Worm (Caenorhabditis elegans): ENCODE measurements around the gene srj-49.

Gene srj-49

ce11 chrV:2883097-2883496, 35.0 kb upstream of the srj-49 start:
- TF ChIP-seq sea-1 (GFP tag; conservative IDR thresholded peaks at IDR 0.05) (no peak), hmbx-1 (tag; optimal IDR thresholded peaks at IDR 0.05) (no peak), ceh-36 (tag; optimal IDR thresholded peaks at IDR 0.05) (no peak), ceh-13 (GFP tag; optimal IDR thresholded peaks at IDR 0.05) (no peak), F13C5.2 (tag; optimal IDR thresholded peaks at IDR 0.05) (no peak), flt-1 (GFP tag; IDR thresholded peaks at IDR 0.05) (no peak), tbx-11 (GFP tag; IDR thresholded peaks at IDR 0.05) (no peak), hmg-4 (GFP tag; optimal IDR thresholded peaks at IDR 0.05) (no peak), scrt-1 (GFP tag; IDR thresholded peaks at IDR 0.05) (no peak), aly-1 (tag; optimal IDR thresholded peaks at IDR 0.05) (no peak), tbx-37 (GFP tag; conservative IDR thresholded peaks at IDR 0.05) (no peak), pes-1 (GFP tag; IDR thresholded peaks at IDR 0.05) (no peak), B0310.2 (tag; optimal IDR thresholded peaks at IDR 0.05) (no peak), ets-7 (tag; optimal IDR thresholded peaks at IDR 0.05) (no peak), hnd-1 (tag; optimal IDR thresholded peaks at IDR 0.05) (no peak), tra-4 (tag; optimal IDR thresholded peaks at IDR 0.05) (no peak), ama-1 (optimal IDR thresholded peaks at IDR 0.05) (no peak)

- no peak for TF ChIP-seq ceh-36 (tag; optimal IDR thresholded peaks at IDR 0.05)
- no peak for TF ChIP-seq ama-1 (optimal IDR thresholded peaks at IDR 0.05)
- TF ChIP-seq ets-7 (tag; optimal IDR thresholded peaks at IDR 0.05): no peak
- TF ChIP-seq sea-1 (GFP tag; conservative IDR thresholded peaks at IDR 0.05): no peak
- TF ChIP-seq flt-1 (GFP tag; IDR thresholded peaks at IDR 0.05): no peak
- no peak for TF ChIP-seq pes-1 (GFP tag; IDR thresholded peaks at IDR 0.05)
- TF ChIP-seq aly-1 (tag; optimal IDR thresholded peaks at IDR 0.05): no peak
Measured at ce11 chrV:2881565-2881964, 33.4 kb upstream of the srj-49 start.

ce11 chrV:2881016-2881415, 32.9 kb upstream of the srj-49 start, which contains the start of gene ifc-1:
Gene ifc-1 (plus strand): TSS chrV:2881393.
- TF ChIP-seq tbx-11 (GFP tag; IDR thresholded peaks at IDR 0.05) (no peak), tra-4 (tag; optimal IDR thresholded peaks at IDR 0.05) (no peak), tbx-37 (GFP tag; conservative IDR thresholded peaks at IDR 0.05) (no peak), ama-1 (optimal IDR thresholded peaks at IDR 0.05) (no peak), F13C5.2 (tag; optimal IDR thresholded peaks at IDR 0.05) (no peak), ets-7 (tag; optimal IDR thresholded peaks at IDR 0.05) (no peak), aly-1 (tag; optimal IDR thresholded peaks at IDR 0.05) (no peak), ceh-36 (tag; optimal IDR thresholded peaks at IDR 0.05) (no peak)

ce11 chrV:2880356-2880755, 32.2 kb upstream of the srj-49 start:
- no peak for TF ChIP-seq hmbx-1 (tag; optimal IDR thresholded peaks at IDR 0.05)
- TF ChIP-seq aly-1 (tag; optimal IDR thresholded peaks at IDR 0.05): no peak
- TF ChIP-seq F13C5.2 (tag; optimal IDR thresholded peaks at IDR 0.05): no peak
- no peak for TF ChIP-seq hmg-4 (GFP tag; optimal IDR thresholded peaks at IDR 0.05)
- TF ChIP-seq ceh-36 (tag; optimal IDR thresholded peaks at IDR 0.05): no peak
- TF ChIP-seq tbx-11 (GFP tag; IDR thresholded peaks at IDR 0.05): no peak
- TF ChIP-seq hnd-1 (tag; optimal IDR thresholded peaks at IDR 0.05): no peak
- no peak for TF ChIP-seq ama-1 (optimal IDR thresholded peaks at IDR 0.05)
- no peak for TF ChIP-seq tra-4 (tag; optimal IDR thresholded peaks at IDR 0.05)
- TF ChIP-seq ceh-13 (GFP tag; optimal IDR thresholded peaks at IDR 0.05): no peak
- no peak for TF ChIP-seq ets-7 (tag; optimal IDR thresholded peaks at IDR 0.05)
- no peak for TF ChIP-seq pes-1 (GFP tag; IDR thresholded peaks at IDR 0.05)
- TF ChIP-seq scrt-1 (GFP tag; IDR thresholded peaks at IDR 0.05): no peak

- no peak for TF ChIP-seq ets-7 (tag; optimal IDR thresholded peaks at IDR 0.05)
- TF ChIP-seq ceh-13 (GFP tag; optimal IDR thresholded peaks at IDR 0.05): no peak
- TF ChIP-seq hnd-1 (tag; optimal IDR thresholded peaks at IDR 0.05): no peak
- no peak for TF ChIP-seq ama-1 (optimal IDR thresholded peaks at IDR 0.05)
- no peak for TF ChIP-seq tbx-11 (GFP tag; IDR thresholded peaks at IDR 0.05)
- TF ChIP-seq scrt-1 (GFP tag; IDR thresholded peaks at IDR 0.05): no peak
- no peak for TF ChIP-seq aly-1 (tag; optimal IDR thresholded peaks at IDR 0.05)
- no peak for TF ChIP-seq flt-1 (GFP tag; IDR thresholded peaks at IDR 0.05)
- no peak for TF ChIP-seq pes-1 (GFP tag; IDR thresholded peaks at IDR 0.05)
- no peak for TF ChIP-seq sea-1 (GFP tag; conservative IDR thresholded peaks at IDR 0.05)
- no peak for TF ChIP-seq tra-4 (tag; optimal IDR thresholded peaks at IDR 0.05)
- no peak for TF ChIP-seq F13C5.2 (tag; optimal IDR thresholded peaks at IDR 0.05)
- no peak for TF ChIP-seq B0310.2 (tag; optimal IDR thresholded peaks at IDR 0.05)
Measured at ce11 chrV:2879801-2880200, 31.7 kb upstream of the srj-49 start, which contains the start of gene str-39. Gene str-39 (minus strand): TSS chrV:2879901.

- TF ChIP-seq flt-1 (GFP tag; IDR thresholded peaks at IDR 0.05) (no peak), pes-1 (GFP tag; IDR thresholded peaks at IDR 0.05) (no peak), tra-4 (tag; optimal IDR thresholded peaks at IDR 0.05) (no peak), B0310.2 (tag; optimal IDR thresholded peaks at IDR 0.05) (no peak), aly-1 (tag; optimal IDR thresholded peaks at IDR 0.05) (no peak)
Measured at ce11 chrV:2877509-2877908, 29.4 kb upstream of the srj-49 start, which contains the start of gene F37B4.10. Gene F37B4.10 (minus strand): TSS chrV:2877609.

- TF ChIP-seq F13C5.2 (tag; optimal IDR thresholded peaks at IDR 0.05) (no peak), pes-1 (GFP tag; IDR thresholded peaks at IDR 0.05) (no peak), hmg-4 (GFP tag; optimal IDR thresholded peaks at IDR 0.05) (no peak), tbx-37 (GFP tag; conservative IDR thresholded peaks at IDR 0.05) (no peak), ceh-13 (GFP tag; optimal IDR thresholded peaks at IDR 0.05) (no peak), tra-4 (tag; optimal IDR thresholded peaks at IDR 0.05) (no peak), ceh-36 (tag; optimal IDR thresholded peaks at IDR 0.05) (no peak), hnd-1 (tag; optimal IDR thresholded peaks at IDR 0.05) (no peak), ets-7 (tag; optimal IDR thresholded peaks at IDR 0.05) (no peak)
Measured at ce11 chrV:2876188-2876831, 28.2 kb upstream of the srj-49 start.

- TF ChIP-seq hmbx-1 (tag; optimal IDR thresholded peaks at IDR 0.05) (no peak), tbx-11 (GFP tag; IDR thresholded peaks at IDR 0.05) (0 out of 2 replicates have a peak, but pooled peaks have one; percentile 16)
Measured at ce11 chrV:2875422-2875821, 27.3 kb upstream of the srj-49 start, which contains the start of gene folt-2. Gene folt-2 (minus strand): TSS chrV:2875600.
